Worm (Caenorhabditis elegans) whole organism, young adult: ENCODE data around the gene F46C3.2.

Experiments
- D2030.7 ChIP-seq: fragments of 200-800 bp; sonication (Bioruptor generic); IDR thresholded peaks from 2 replicates; pipeline ENCODE4 v1.3.6; 2022; ENCODE audit warnings: missing genetic modification reagents, missing genetic modification characterization, missing compliant biosample characterization
- F33H1.4 ChIP-seq: fragments of 200-800 bp; sonication (Bioruptor generic); IDR thresholded peaks from 2 replicates; pipeline ENCODE4 v1.3.6; 2022; ENCODE audit warnings: missing genetic modification reagents, missing genetic modification characterization, missing compliant biosample characterization
- F52B5.7 ChIP-seq: sonication (generic microtip); optimal IDR thresholded peaks from 2 replicates; lab custom pipeline; 2016; ENCODE audit warnings: mild to moderate bottlenecking, missing genetic modification characterization, missing compliant biosample characterization
- ceh-100 ChIP-seq: fragments of 200-800 bp; sonication (Bioruptor generic); IDR thresholded peaks from 2 replicates; pipeline ENCODE4 v1.3.6; 2022; ENCODE audit warnings: missing genetic modification reagents, missing genetic modification characterization, missing compliant biosample characterization
- ceh-40 ChIP-seq: fragments of 200-800 bp; sonication (Bioruptor generic); IDR thresholded peaks from 2 replicates; pipeline ENCODE4 v1.3.6; 2022; ENCODE audit warnings: missing genetic modification characterization, missing compliant biosample characterization
- ceh-79 ChIP-seq: sonication (generic microtip); optimal IDR thresholded peaks from 2 replicates; lab custom pipeline; 2017; ENCODE audit warnings: mild to moderate bottlenecking, missing genetic modification characterization, missing compliant biosample characterization
- gei-17 ChIP-seq: fragments of 200-800 bp; sonication (Bioruptor generic); optimal IDR thresholded peaks from 2 replicates; lab custom pipeline; 2018; ENCODE audit warnings: mild to moderate bottlenecking, missing genetic modification characterization, missing compliant biosample characterization
- lin-54 ChIP-seq: fragments of 200-800 bp; sonication (Bioruptor generic); optimal IDR thresholded peaks from 2 replicates; lab custom pipeline; 2018; ENCODE audit warnings: mild to moderate bottlenecking, missing genetic modification characterization, missing compliant biosample characterization
- madf-10 ChIP-seq: sonication (generic microtip); optimal IDR thresholded peaks from 2 replicates; lab custom pipeline; 2016; ENCODE audit warnings: mild to moderate bottlenecking, missing genetic modification characterization, missing compliant biosample characterization
- mel-28 ChIP-seq: sonication (generic microtip); optimal IDR thresholded peaks from 2 replicates; lab custom pipeline; 2016; ENCODE audit warnings: borderline replicate concordance, mild to moderate bottlenecking, missing genetic modification characterization, missing compliant biosample characterization
- nhr-120 ChIP-seq: fragments of 200-800 bp; sonication (Bioruptor generic); IDR thresholded peaks from 2 replicates; pipeline ENCODE4 v1.3.6; 2022; ENCODE audit warnings: missing genetic modification characterization, missing compliant biosample characterization
- pha-4 ChIP-seq: fragments of 150-350 bp; sonication (generic microtip); optimal IDR thresholded peaks from 2 replicates; lab custom pipeline; 2014; ENCODE audit warnings: missing biosample characterization, missing genetic modification reagents, missing genetic modification characterization
- snpc-4 ChIP-seq, 5 experiments: fragments of 150-350 bp in 1 of 5; sonication (generic microtip) in 4 of 5; optimal IDR thresholded peaks; 2 replicates each; lab custom pipeline; 2014 to 2018; ENCODE audit warnings: missing genetic modification characterization in 5 of 5, missing biosample characterization in 3 of 5, antibody characterized with exemption in 2 of 5, mild to moderate bottlenecking in 2 of 5, missing compliant biosample characterization in 2 of 5, missing genotype in 2 of 5, moderate library complexity in 2 of 5, missing genetic modification reagents in 1 of 5
- unc-62 ChIP-seq: fragments of 150-350 bp; optimal IDR thresholded peaks from 2 replicates; lab custom pipeline; 2014; ENCODE audit warnings: missing biosample characterization, missing genetic modification reagents, missing genetic modification characterization

DNA sequence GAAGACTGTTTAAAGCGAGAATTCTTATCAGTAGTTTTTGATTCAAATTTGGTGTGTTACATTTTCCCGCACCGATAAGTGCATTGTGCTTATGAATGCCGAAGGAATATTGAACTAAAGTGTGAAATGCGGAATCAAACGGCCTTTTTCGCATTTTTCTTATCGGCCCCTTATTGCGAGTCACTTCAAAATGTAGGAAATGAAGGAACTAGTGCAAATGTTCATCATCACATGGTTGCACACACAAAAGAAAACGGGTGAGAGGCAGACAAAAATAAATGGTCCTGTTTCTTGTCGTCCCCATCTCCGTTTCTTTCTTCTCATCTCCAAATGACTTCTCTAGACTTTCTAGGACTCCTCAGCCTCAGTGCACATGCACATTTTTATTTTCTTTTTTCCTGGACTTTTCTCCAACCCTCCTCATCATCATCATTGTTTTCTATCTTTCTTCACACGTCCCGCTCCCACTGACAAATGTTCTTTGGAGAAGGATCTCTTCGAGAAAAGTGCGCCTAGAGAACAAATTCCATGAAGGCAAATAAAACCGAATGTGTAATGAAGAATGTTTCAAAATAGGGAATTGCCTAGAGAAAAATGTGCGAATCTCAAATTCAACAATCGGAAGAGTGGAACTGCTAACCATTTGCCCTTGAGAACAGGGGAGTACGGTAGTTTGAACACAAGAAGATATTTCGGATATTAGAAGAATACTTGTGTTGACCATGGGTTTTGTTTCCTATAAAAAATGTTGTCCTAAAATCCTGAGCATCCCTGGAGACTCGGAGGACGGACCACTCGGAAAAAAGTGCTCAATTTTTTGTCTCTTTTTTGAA is 45.9 kb upstream of the F46C3.2 start:
- TF ChIP-seq F33H1.4 (GFP tag; lab: Robert Waterston, UW) (no peak), ceh-40 (GFP tag; lab: Robert Waterston, UW) (no peak), snpc-4 (GFP tag; optimal IDR thresholded peaks at IDR 0.05; lab: Kevin White, UChicago) (no peak), snpc-4 (tag; optimal IDR thresholded peaks at IDR 0.05; lab: Kevin White, UChicago) (no peak), madf-10 (tag; lab: Kevin White, UChicago) (no peak), mel-28 (tag; lab: Kevin White, UChicago) (no peak), gei-17 (GFP tag; lab: Kevin White, UChicago) (no peak), nhr-120 (no peak), pha-4 (no peak), ceh-79 (no peak), unc-62 (GFP tag; lab: Kevin White, UChicago) (no peak), F52B5.7 (no peak), lin-54 (GFP tag; lab: Kevin White, UChicago) (no peak), ceh-100 (no peak), D2030.7 (GFP tag; lab: Robert Waterston, UW) (no peak)
